Worm (Caenorhabditis elegans): Measurements from ENCODE around the gene knl-1.

DNA sequence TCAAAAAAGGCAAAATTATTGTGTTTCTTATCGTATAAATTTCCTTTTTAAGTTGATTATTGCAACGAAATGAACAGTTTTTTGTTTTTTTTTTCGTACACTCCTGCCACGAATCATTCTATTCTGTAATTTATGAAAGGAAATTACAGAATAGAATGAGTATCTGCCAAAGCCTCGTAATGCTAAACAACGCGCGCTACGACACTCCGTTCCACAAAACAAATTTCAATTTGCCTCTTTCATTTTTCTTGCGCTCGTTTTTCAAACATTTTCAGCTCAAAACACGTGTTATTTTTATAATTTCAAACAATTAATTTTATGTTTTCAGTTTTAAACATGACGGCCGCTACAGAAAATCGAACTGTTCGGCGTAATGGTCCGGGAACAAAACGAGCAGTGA, 25.7 kb upstream of the knl-1 start, which contains the start of gene mob-4:
- no peak for TF ChIP-seq dao-5 (tag; optimal IDR thresholded peaks at IDR 0.05)
- no peak for TF ChIP-seq him-1 (tag; optimal IDR thresholded peaks at IDR 0.05)
- TF ChIP-seq W03F9.2 (tag; optimal IDR thresholded peaks at IDR 0.05): no peak

Data from whole organism, L4/young adult.